Fruit fly (Drosophila melanogaster): ENCODE results near the gene Sgp.

DNA sequence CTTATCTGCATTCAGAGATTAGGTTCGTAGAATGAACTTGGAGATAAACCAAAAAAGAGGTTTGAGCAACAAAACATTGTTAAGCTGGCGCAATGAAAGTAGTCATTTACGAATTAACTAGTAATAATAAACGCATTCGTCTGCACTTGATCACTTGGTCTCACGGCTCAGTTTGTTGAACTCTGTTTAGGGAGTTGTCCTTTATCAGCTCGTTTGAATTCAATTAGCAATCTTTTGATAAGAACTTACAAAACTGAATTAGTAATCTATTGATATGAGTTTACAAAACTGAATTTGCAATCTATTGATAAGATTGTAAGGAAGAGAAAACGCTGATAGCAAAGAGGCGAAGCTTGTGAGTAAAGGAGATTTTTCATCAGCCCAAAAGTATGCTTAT is 14.6 kb downstream of the Sgp start:
- TF ChIP-seq cnc (optimal IDR thresholded peaks at IDR 0.05), result no peak
- no peak for TF ChIP-seq bab1 (GFP tag; optimal IDR thresholded peaks at IDR 0.05)
- no peak for TF ChIP-seq cic (GFP tag; optimal IDR thresholded peaks at IDR 0.05)
- TF ChIP-seq kay (GFP tag; ENCODE audit: borderline replicate concordance), result peak; percentile 70
- TF ChIP-seq Crg-1 (GFP tag; optimal IDR thresholded peaks at IDR 0.05), result no peak
- no peak for TF ChIP-seq CG7101 (tag; optimal IDR thresholded peaks at IDR 0.05)
- TF ChIP-seq ovo (GFP tag; optimal IDR thresholded peaks at IDR 0.05), result no peak
- no peak for TF ChIP-seq CG14711 (tag; optimal IDR thresholded peaks at IDR 0.05)
- TF ChIP-seq Hr96 (GFP tag; optimal IDR thresholded peaks at IDR 0.05), result no peak
- no peak for TF ChIP-seq CG33017 (tag; optimal IDR thresholded peaks at IDR 0.05)
- TF ChIP-seq CG7045 (GFP tag; optimal IDR thresholded peaks at IDR 0.05), result no peak
- no peak for TF ChIP-seq toe (GFP tag; optimal IDR thresholded peaks at IDR 0.05)
- no peak for TF ChIP-seq Clk (GFP tag; optimal IDR thresholded peaks at IDR 0.05)
- TF ChIP-seq CG11617 (GFP tag; optimal IDR thresholded peaks at IDR 0.05), result no peak

Data from whole organism, adult.